Worm (Caenorhabditis elegans) whole organism, dauer: ENCODE measurements around the gene Y26E6A.2.

Experiments used
- unc-62 ChIP-seq: sonication (generic microtip); optimal IDR thresholded peaks from 2 replicates; lab custom pipeline; 2017; ENCODE audit warnings: missing biosample characterization, missing genetic modification reagents, missing genetic modification characterization

Gene Y26E6A.2

DNA sequence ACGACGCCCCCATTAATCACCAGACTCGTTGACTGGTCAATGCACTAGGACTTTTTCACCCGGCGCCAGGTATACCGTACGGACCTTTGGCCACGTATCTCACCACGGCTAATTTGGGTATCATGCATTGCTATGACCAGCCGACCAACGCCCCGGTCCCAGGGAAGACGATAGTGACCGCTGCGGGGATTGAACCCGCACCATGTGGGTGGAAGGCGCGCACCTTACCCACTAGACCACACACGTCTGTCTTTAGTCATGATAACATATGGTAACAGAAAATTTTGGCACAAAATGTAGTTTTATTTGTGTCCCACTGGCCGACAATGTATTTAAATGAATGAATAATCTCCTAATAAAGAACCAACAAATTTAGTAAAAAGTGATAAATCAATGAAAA, 28.0 kb downstream of the Y26E6A.2 start:
- no peak for TF ChIP-seq unc-62 (GFP tag; lab: Kevin White, UChicago)

DNA sequence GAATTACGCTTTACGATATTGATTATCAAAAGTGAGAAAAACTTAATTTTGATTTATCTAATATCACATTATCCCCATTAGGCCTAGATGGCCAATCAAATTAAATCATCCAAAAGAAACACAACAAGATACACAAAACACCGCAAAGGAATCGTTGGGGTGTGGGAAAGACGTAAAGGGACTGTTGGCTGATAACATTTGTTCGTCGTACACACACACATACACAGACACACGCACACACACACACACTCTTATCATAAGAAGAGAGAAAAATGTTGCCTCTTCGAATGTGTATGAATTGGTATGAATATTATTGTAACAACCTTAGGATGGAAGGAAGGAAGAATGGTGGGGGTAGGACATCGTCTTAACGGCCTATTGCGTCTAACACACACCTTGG, 29.1 kb downstream of the Y26E6A.2 start:
- TF ChIP-seq unc-62 (GFP tag; lab: Kevin White, UChicago) = no peak

DNA sequence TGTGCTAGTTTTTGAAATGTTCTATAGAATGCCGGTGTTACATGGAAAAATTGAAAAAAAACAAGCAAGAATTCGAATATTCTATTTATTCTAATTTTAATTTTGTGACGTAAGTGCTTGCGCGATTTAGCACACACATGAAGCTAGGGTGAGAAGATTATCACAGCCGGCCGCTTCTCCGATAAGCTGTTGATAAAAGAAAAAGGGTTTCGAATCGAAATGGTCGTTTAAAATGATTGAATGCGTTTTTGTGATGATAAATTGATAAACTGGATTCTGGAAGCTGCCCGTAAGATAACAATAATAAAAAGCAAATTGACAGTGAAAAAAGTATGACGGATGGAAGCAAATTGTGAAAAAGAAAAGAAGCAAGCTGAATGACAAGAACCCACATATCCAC, 30.0 kb downstream of the Y26E6A.2 start:
- no peak for TF ChIP-seq unc-62 (GFP tag; lab: Kevin White, UChicago)

DNA sequence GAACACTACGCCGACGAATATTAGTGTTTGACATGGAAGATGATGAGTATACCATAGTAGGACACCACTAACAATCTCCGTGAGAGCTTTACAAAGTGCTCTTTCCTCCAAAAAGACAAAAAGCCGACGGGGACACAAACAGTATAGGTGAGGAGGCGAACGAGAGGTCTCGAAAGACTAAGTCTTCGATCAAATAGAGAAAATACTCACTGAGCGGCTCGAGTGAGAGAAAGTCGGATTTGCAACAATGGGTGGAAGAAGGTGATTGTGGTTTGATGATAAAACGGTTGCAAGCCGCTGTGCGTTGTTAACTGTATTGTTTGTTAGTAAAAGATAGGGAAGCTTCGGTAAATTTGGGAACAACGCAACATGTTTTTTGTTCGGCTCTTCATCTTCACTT, 31.6 kb downstream of the Y26E6A.2 start, which contains the start of gene hlb-1:
Gene hlb-1, minus strand, starts transcription at position 101 of the 400 bp plus-strand sequence.
- TF ChIP-seq unc-62 (GFP tag; lab: Kevin White, UChicago) = no peak

DNA sequence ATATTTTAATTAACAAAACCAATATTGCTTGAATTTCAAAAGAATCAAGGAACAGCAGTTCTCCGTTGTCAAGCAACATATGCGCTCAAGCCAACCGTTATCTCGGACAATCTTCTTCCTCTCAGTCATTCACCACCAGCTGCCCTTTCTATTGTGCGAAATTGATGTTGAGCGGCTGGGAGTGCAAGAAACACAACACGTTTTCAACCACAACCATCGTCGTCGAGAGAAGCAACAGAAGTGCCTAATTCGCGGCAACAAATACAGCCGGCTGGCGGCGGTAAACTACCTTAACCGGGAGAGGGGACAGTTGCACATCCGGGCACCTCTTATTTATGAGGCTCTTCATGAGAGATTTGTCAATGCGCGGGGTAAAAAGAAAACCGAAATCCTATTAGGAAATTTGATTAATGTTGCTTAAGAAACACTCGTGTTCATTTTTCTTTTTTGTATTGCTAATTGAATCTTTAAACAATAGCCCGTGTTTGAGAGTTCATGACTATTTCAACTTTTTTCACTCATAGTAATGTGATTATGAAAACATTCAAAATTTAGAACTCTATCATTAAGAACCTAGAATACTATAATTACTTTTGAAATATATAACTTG, 32.3 kb downstream of the Y26E6A.2 start:
- no peak for TF ChIP-seq unc-62 (GFP tag; lab: Kevin White, UChicago)

DNA sequence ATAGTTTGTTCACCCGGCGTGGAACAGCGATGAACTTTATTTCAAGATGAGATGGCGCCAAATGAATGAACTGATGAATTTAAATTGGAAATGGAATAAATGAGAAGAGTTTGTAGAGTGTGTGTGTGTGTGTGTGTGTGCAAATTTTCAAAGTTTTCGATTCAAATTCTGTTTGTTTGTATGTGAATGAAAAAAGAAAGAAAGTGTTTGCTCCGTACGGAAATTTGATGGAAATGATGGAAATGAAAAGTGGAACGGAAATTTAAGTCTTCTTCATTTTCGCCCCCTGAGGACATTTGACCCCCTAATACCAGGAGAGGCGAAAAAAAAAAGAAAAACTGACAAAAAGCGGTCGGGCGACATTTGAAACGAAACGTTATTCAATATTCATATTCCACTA, 36.1 kb downstream of the Y26E6A.2 start:
- TF ChIP-seq unc-62 (GFP tag; lab: Kevin White, UChicago) = no peak

DNA sequence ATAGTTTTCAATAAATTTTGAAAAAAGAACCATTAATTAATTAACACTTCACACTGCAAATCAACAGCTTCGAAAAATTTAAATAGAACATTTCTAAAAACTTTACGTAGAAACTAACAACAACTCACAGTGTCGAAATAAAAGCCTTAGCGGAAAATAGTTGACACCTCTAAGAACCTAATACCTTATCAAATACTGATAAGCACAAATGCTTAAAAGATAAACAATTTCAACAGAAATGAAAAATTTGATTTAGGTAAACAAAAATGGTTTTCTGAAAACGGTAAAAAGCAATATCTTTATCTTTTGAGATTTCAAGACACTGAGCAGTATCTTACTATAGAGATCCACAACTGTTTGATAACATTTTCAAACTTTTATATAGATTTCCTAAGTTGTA, 37.3 kb downstream of the Y26E6A.2 start:
- no peak for TF ChIP-seq unc-62 (GFP tag; lab: Kevin White, UChicago)

DNA sequence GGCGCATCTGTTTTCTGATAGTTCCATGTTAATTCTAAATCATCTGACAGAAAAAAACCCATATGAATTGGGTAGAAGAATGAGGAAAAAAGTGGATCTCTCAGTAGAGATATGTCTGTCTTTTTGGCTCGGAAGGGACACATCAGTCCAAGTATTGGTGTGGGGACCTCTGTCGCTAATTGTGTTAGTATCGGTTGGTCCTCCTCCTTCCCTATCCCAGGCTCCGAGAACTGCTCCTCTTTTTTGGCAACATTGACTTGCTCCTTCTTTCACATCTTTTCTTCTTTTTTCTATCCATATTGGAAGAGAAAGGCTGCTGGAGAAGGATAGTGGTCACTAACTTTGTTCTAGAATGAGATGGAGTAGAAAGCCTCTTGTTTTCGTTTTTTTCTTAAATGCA, 38.3 kb downstream of the Y26E6A.2 start:
- no peak for TF ChIP-seq unc-62 (GFP tag; lab: Kevin White, UChicago)

DNA sequence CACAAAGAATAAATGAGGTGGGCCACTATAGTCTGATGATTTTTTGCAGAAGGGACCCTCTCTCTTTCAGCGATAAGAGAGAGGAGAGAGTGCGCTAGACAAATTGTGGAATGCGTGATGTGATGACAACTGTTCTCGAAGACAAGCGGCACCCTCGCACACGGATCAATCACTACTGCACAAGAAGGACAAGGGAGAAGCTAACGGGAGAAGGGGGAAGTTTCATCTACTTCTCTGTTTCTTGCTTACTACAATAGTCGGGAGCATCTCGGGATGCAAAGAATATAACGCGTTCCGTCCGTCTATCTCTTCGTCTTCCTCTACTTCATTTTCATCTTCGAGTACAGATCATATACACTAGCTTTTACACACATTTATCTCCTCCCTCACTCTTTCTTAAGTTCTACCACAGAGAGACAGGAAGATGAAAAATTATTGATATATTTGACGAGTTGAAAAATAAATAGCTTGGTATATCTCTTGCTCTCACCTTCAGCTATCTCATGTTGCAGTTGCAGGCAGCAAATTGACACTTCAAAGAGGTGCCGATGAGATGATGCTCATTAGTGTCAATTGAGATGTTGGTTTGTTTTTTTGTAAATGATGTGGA, 40.8 kb downstream of the Y26E6A.2 start:
- no peak for TF ChIP-seq unc-62 (GFP tag; lab: Kevin White, UChicago)

DNA sequence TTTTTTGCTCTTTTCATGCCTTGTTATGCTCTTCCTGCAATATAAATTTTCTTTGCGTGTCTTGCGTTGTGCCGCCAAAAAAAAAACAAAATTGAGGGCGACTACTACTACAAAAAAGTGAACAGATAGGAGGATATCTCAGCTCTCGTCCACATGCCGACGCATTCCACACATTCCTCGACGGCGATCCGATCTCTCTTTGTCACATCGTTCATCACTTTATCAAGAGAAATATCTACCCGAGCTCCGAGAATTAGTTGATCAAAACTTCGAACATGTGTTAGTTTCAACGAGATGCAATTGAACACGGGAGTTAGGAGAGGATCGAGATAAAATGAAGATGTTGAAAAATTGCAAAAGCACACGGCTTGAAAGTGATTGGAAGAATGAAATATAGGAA, 43.1 kb downstream of the Y26E6A.2 start:
- no peak for TF ChIP-seq unc-62 (GFP tag; lab: Kevin White, UChicago)

DNA sequence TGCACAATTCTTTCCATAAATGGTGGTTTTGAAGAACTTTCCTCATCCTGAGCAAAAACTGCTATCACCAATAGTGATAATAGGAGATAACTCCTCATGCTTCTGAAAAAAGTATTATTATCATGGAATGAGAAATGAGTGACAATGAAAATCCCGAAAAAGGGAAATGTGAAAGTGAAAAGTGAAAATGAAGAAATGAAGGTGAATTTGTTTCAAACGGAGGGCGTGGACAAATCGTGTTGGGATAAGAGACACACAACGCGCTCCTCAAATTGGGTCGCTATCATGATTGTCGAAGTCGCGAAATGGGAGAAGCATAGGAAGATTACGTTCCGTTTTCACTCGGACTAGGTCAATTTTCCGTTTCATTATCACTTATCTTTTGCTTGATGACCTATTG, 50.0 kb downstream of the Y26E6A.2 start, which contains the start of gene M03B6.3:
Gene M03B6.3, minus strand, starts transcription at position 102 of the 400 bp plus-strand sequence.
- TF ChIP-seq unc-62 (GFP tag; lab: Kevin White, UChicago) = no peak
